Worm (Caenorhabditis elegans) whole organism, young adult: ENCODE results near the gene gst-39.
A peak's percentile ranks its signal among the peaks of the same experiment; 100 is the strongest.

ENCODE experiments used
- D2030.7 ChIP-seq: fragments of 200-800 bp; sonication (Bioruptor generic); IDR thresholded peaks from 2 replicates; pipeline ENCODE4 v1.3.6; 2022; ENCODE audit warnings: missing genetic modification reagents, missing genetic modification characterization, missing compliant biosample characterization
- F10E7.11 ChIP-seq: sonication (generic microtip); optimal IDR thresholded peaks from 2 replicates; lab custom pipeline; 2017; ENCODE audit warnings: mild to moderate bottlenecking, missing genetic modification characterization, moderate library complexity, missing compliant biosample characterization
- F49E8.2 ChIP-seq: sonication (generic microtip); optimal IDR thresholded peaks from 3 replicates; lab custom pipeline; 2017; ENCODE audit warnings: missing genetic modification characterization, mild to moderate bottlenecking, missing compliant biosample characterization, antibody characterized with exemption, moderate library complexity; ENCODE audit not compliant: insufficient read depth
- K11D2.4 ChIP-seq: fragments of 200-800 bp; sonication (Bioruptor generic); IDR thresholded peaks from 2 replicates; pipeline ENCODE4 v1.3.6; 2022; ENCODE audit warnings: missing genetic modification reagents, missing genetic modification characterization, missing compliant biosample characterization
- K12H6.12 ChIP-seq: fragments of 200-800 bp; sonication (Bioruptor generic); optimal IDR thresholded peaks from 2 replicates; lab custom pipeline; 2018; ENCODE audit warnings: mild to moderate bottlenecking, missing genetic modification characterization, missing compliant biosample characterization
- Y53F4B.3 ChIP-seq: fragments of 200-800 bp; sonication (Bioruptor generic); IDR thresholded peaks from 2 replicates; pipeline ENCODE4 v1.3.6; 2022; ENCODE audit warnings: missing genetic modification reagents, missing genetic modification characterization, missing compliant biosample characterization
- Y67H2A.10 ChIP-seq: fragments of 200-800 bp; sonication (Bioruptor generic); conservative IDR thresholded peaks from 2 replicates; pipeline ENCODE4 v1.3.6; 2022; ENCODE audit warnings: missing genetic modification reagents, missing genetic modification characterization, missing compliant biosample characterization
- Y79H2A.3 ChIP-seq: fragments of 200-800 bp; sonication (Bioruptor generic); conservative IDR thresholded peaks from 2 replicates; pipeline ENCODE4 v1.3.6; 2022; ENCODE audit warnings: missing genetic modification reagents, missing genetic modification characterization, missing compliant biosample characterization
- Y95B8A.8 ChIP-seq: fragments of 200-800 bp; sonication (Bioruptor generic); IDR thresholded peaks from 2 replicates; pipeline ENCODE4 v1.3.6; 2022; ENCODE audit warnings: missing genetic modification reagents, missing genetic modification characterization, missing compliant biosample characterization
- ZK185.1 ChIP-seq: sonication (generic microtip); optimal IDR thresholded peaks from 2 replicates; lab custom pipeline; 2016; ENCODE audit warnings: mild to moderate bottlenecking, missing genetic modification characterization, missing compliant biosample characterization; ENCODE audit not compliant: poor library complexity, severe bottlenecking
- aptf-3 ChIP-seq: fragments of 200-800 bp; sonication (Bioruptor generic); IDR thresholded peaks from 2 replicates; pipeline ENCODE4 v1.3.6; 2022; ENCODE audit warnings: missing genetic modification characterization, missing compliant biosample characterization
- athp-1 ChIP-seq: sonication (generic microtip); optimal IDR thresholded peaks from 2 replicates; lab custom pipeline; 2017; ENCODE audit warnings: mild to moderate bottlenecking, missing genetic modification characterization, missing compliant biosample characterization
- attf-3 ChIP-seq: fragments of 200-800 bp; sonication (Bioruptor generic); conservative IDR thresholded peaks from 2 replicates; pipeline ENCODE4 v1.3.6; 2022; ENCODE audit warnings: missing genetic modification reagents, missing genetic modification characterization, missing compliant biosample characterization
- attf-5 ChIP-seq: fragments of 200-800 bp; sonication (Bioruptor generic); optimal IDR thresholded peaks from 2 replicates; lab custom pipeline; 2018; ENCODE audit warnings: mild to moderate bottlenecking, missing genetic modification characterization, missing compliant biosample characterization
- ccch-3 ChIP-seq: fragments of 200-800 bp; sonication (Bioruptor generic); optimal IDR thresholded peaks from 2 replicates; lab custom pipeline; 2018; ENCODE audit warnings: mild to moderate bottlenecking, missing genetic modification characterization, missing compliant biosample characterization
- cebp-1 ChIP-seq, 2 experiments: fragments of 200-800 bp in 1 of 2; sonication (Bioruptor generic) in 1 of 2; sonication (generic microtip) in 1 of 2; IDR thresholded peaks in 1 of 2; optimal IDR thresholded peaks in 1 of 2; 2 replicates each; pipeline versions ENCODE4 v1.3.6 to Lab custom; 2017 to 2022; ENCODE audit warnings: missing compliant biosample characterization in 2 of 2, missing genetic modification characterization in 2 of 2, mild to moderate bottlenecking in 1 of 2, missing genetic modification reagents in 1 of 2, moderate library complexity in 1 of 2
- ceh-58 ChIP-seq: fragments of 200-800 bp; sonication (Bioruptor generic); IDR thresholded peaks from 2 replicates; pipeline ENCODE4 v1.3.6; 2022; ENCODE audit warnings: missing genetic modification characterization, missing compliant biosample characterization
- ceh-79 ChIP-seq: sonication (generic microtip); optimal IDR thresholded peaks from 2 replicates; lab custom pipeline; 2017; ENCODE audit warnings: mild to moderate bottlenecking, missing genetic modification characterization, missing compliant biosample characterization
- egl-44 ChIP-seq: fragments of 200-800 bp; sonication (Bioruptor generic); IDR thresholded peaks from 2 replicates; pipeline ENCODE4 v1.3.6; 2022; ENCODE audit warnings: missing genetic modification reagents, missing genetic modification characterization, missing compliant biosample characterization
- ekl-4 ChIP-seq: fragments of 200-800 bp; sonication (Bioruptor generic); IDR thresholded peaks from 2 replicates; pipeline ENCODE4 v1.3.6; 2022; ENCODE audit warnings: missing genetic modification reagents, missing genetic modification characterization, missing compliant biosample characterization
- him-1 ChIP-seq: sonication (generic microtip); optimal IDR thresholded peaks from 2 replicates; lab custom pipeline; 2016; ENCODE audit warnings: missing genotype, missing genetic modification reagents, missing genetic modification characterization, missing compliant biosample characterization
- hlh-12 ChIP-seq: sonication (generic microtip); optimal IDR thresholded peaks from 2 replicates; lab custom pipeline; 2016; ENCODE audit warnings: missing genetic modification characterization, missing compliant biosample characterization
- hmg-1.2 ChIP-seq: fragments of 200-800 bp; sonication (Bioruptor generic); IDR thresholded peaks from 2 replicates; pipeline ENCODE4 v1.3.6; 2022; ENCODE audit warnings: missing genetic modification reagents, missing genetic modification characterization, missing compliant biosample characterization
- hrde-1 ChIP-seq: sonication (generic microtip); optimal IDR thresholded peaks from 2 replicates; lab custom pipeline; 2016; ENCODE audit warnings: missing genetic modification characterization, mild to moderate bottlenecking, missing compliant biosample characterization, moderate library complexity, missing genotype, missing genetic modification reagents, borderline replicate concordance
- lag-1 ChIP-seq: fragments of 200-800 bp; sonication (Bioruptor generic); IDR thresholded peaks from 2 replicates; pipeline ENCODE4 v1.3.6; 2022; ENCODE audit warnings: missing genetic modification reagents, missing genetic modification characterization, missing compliant biosample characterization
- let-607 ChIP-seq, 2 experiments: fragments of 200-800 bp in 1 of 2; sonication (Bioruptor generic) in 1 of 2; sonication (generic microtip) in 1 of 2; optimal IDR thresholded peaks; 2 replicates each; lab custom pipeline; 2016 to 2018; ENCODE audit warnings: mild to moderate bottlenecking in 2 of 2, missing compliant biosample characterization in 2 of 2, missing genetic modification characterization in 2 of 2, moderate library complexity in 2 of 2, missing genotype in 1 of 2
- lin-40 ChIP-seq: sonication (generic microtip); optimal IDR thresholded peaks from 2 replicates; lab custom pipeline; 2016; ENCODE audit warnings: missing genetic modification characterization, mild to moderate bottlenecking, missing compliant biosample characterization, missing genotype, missing genetic modification reagents
- lin-54 ChIP-seq: fragments of 200-800 bp; sonication (Bioruptor generic); optimal IDR thresholded peaks from 2 replicates; lab custom pipeline; 2018; ENCODE audit warnings: mild to moderate bottlenecking, missing genetic modification characterization, missing compliant biosample characterization
- lsl-1 ChIP-seq: fragments of 200-800 bp; sonication (Bioruptor generic); optimal IDR thresholded peaks from 2 replicates; lab custom pipeline; 2018; ENCODE audit warnings: mild to moderate bottlenecking, missing genetic modification characterization, moderate library complexity, missing compliant biosample characterization
- lsy-27 ChIP-seq: sonication (generic microtip); optimal IDR thresholded peaks from 2 replicates; lab custom pipeline; 2017; ENCODE audit warnings: missing genetic modification characterization, mild to moderate bottlenecking, missing compliant biosample characterization, antibody characterized with exemption, missing genotype, borderline replicate concordance; ENCODE audit not compliant: insufficient read depth
- mcd-1 ChIP-seq: fragments of 200-800 bp; sonication (Bioruptor generic); IDR thresholded peaks from 2 replicates; pipeline ENCODE4 v1.3.6; 2022; ENCODE audit warnings: missing genetic modification reagents, missing genetic modification characterization, missing compliant biosample characterization
- nfya-2 ChIP-seq: fragments of 200-800 bp; sonication (Bioruptor generic); IDR thresholded peaks from 2 replicates; pipeline ENCODE4 v1.3.6; 2022; ENCODE audit warnings: missing genetic modification reagents, missing genetic modification characterization, missing compliant biosample characterization
- nfyb-1 ChIP-seq: fragments of 200-800 bp; sonication (Bioruptor generic); IDR thresholded peaks from 2 replicates; pipeline ENCODE4 v1.3.6; 2022; ENCODE audit warnings: missing genetic modification reagents, missing genetic modification characterization, missing compliant biosample characterization
- nhr-80 ChIP-seq: sonication (generic microtip); optimal IDR thresholded peaks from 2 replicates; lab custom pipeline; 2016; ENCODE audit warnings: missing genetic modification characterization, missing compliant biosample characterization
- nhr-90 ChIP-seq: sonication (generic microtip); optimal IDR thresholded peaks from 2 replicates; lab custom pipeline; 2016; ENCODE audit warnings: missing genotype, mild to moderate bottlenecking, missing genetic modification characterization, missing compliant biosample characterization
- pha-4 ChIP-seq: fragments of 150-350 bp; sonication (generic microtip); optimal IDR thresholded peaks from 2 replicates; lab custom pipeline; 2014; ENCODE audit warnings: missing biosample characterization, missing genetic modification reagents, missing genetic modification characterization
- somi-1 ChIP-seq: fragments of 200-800 bp; sonication (Bioruptor generic); optimal IDR thresholded peaks from 2 replicates; lab custom pipeline; 2018; ENCODE audit warnings: mild to moderate bottlenecking, missing genetic modification characterization, missing compliant biosample characterization
- tlf-1 ChIP-seq: fragments of 200-800 bp; sonication (Bioruptor generic); optimal IDR thresholded peaks from 2 replicates; lab custom pipeline; 2018; ENCODE audit warnings: mild to moderate bottlenecking, missing genetic modification characterization, missing compliant biosample characterization
- unc-62 ChIP-seq: fragments of 150-350 bp; optimal IDR thresholded peaks from 2 replicates; lab custom pipeline; 2014; ENCODE audit warnings: missing biosample characterization, missing genetic modification reagents, missing genetic modification characterization
- ztf-25 ChIP-seq: fragments of 200-800 bp; sonication (Bioruptor generic); IDR thresholded peaks from 2 replicates; pipeline ENCODE4 v1.3.6; 2022; ENCODE audit warnings: missing genetic modification reagents, missing genetic modification characterization, missing compliant biosample characterization
- ztf-26 ChIP-seq: sonication (generic microtip); optimal IDR thresholded peaks from 2 replicates; lab custom pipeline; 2017; ENCODE audit warnings: missing genetic modification characterization, missing compliant biosample characterization
- ztf-3 ChIP-seq: fragments of 200-800 bp; sonication (Bioruptor generic); optimal IDR thresholded peaks from 2 replicates; lab custom pipeline; 2018; ENCODE audit warnings: mild to moderate bottlenecking, missing genetic modification characterization, missing compliant biosample characterization

Gene gst-39

DNA sequence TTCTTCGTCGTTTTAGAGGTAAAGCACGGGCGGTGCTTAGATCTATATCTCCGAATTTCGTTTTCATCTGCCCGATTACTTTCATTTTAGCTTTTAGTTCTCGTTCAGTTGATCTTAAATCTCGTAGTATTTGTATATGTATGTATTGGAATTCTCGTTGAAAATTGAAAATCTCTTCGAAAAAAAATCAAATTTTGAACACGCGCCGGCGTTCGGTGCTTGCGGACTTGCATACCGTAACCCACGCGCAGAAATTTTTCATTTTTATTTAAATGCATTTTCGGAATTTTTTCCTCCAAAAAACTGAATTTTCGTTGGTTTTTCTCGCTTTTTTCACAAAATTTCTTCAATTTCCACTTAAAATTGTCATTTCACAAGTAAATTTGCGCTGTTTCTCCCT, 36.4 kb upstream of the gst-39 start (continued):
- TF ChIP-seq athp-1 (tag; lab: Kevin White, UChicago) (no peak), nhr-90 (tag; lab: Kevin White, UChicago) (no peak), pha-4 (tag; lab: Kevin White, UChicago) (no peak), ceh-58 (no peak), lag-1 (no peak), attf-3 (GFP tag; lab: Robert Waterston, UW) (no peak), lin-54 (peak; percentile 79), hmg-1.2 (GFP tag; lab: Robert Waterston, UW) (0 out of 2 replicates have a peak, but pooled peaks have one; percentile 16), ekl-4 (no peak), unc-62 (GFP tag; lab: Kevin White, UChicago) (no peak), lsl-1 (GFP tag; lab: Kevin White, UChicago) (peak; percentile 74), lsy-27 (tag; lab: Kevin White, UChicago) (no peak), D2030.7 (GFP tag; lab: Robert Waterston, UW) (peak; percentile 52; the same call in 1 of the 2 replicates), somi-1 (GFP tag; lab: Kevin White, UChicago) (no peak), Y95B8A.8 (GFP tag; lab: Robert Waterston, UW) (no peak), let-607 (tag; optimal IDR thresholded peaks at IDR 0.05; lab: Kevin White, UChicago) (no peak), nfya-2 (no peak)

ce11 chrII:15207562-15207961, 35.8 kb upstream of the gst-39 start:
- TF ChIP-seq ztf-25 (GFP tag; lab: Robert Waterston, UW) (0 out of 2 replicates have a peak, but pooled peaks have one; percentile 5), nhr-80 (tag; lab: Kevin White, UChicago) (peak; percentile 65), lag-1 (no peak)

DNA sequence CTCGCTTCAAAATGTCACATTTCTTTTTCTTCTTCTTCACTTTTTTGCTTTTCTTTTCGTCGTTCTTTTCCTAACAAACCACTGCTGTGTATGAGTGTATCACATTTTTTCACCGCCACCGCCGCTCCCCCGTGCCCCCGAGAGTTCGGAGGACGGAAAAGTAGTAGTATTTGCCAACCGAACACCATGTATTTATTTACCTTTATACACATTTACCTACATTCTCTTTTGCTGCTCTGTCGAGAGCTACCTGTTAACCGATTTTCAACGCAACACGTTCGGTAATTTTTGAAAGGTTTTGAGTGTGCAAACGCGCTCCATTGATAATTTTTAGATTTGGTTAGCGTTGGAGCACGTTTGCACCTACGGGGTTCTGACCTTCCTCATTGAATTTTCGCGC, 34.5 kb upstream of the gst-39 start:
- 0 out of 2 replicates have a peak, but pooled peaks have one; percentile 39 for TF ChIP-seq nfyb-1 (GFP tag; lab: Robert Waterston, UW)
- no peak for TF ChIP-seq tlf-1
- peak; percentile 50 for TF ChIP-seq mcd-1 (GFP tag; lab: Robert Waterston, UW)

DNA sequence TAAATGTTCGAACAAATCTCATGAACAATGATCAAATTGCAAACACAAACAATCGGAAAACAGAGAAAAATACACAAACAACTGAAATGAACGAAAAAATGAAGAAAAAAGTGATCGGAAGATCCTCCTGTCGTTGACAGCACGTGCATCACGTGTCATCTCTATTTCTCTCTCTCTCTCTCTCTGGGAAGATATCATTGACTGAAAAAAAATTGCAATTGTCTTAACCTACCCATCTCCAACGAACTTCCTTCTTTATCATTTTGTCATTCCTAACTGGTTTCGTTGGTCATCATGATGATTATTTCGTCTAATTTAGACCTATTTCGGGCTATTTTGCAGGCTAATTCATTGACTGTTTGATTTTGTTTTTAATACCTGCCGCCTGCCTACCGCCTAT, 33.6 kb upstream of the gst-39 start:
- TF ChIP-seq F49E8.2 (no peak), somi-1 (GFP tag; lab: Kevin White, UChicago) (peak; percentile 82), lag-1 (no peak), attf-5 (GFP tag; lab: Kevin White, UChicago) (peak; percentile 36), ztf-3 (GFP tag; lab: Kevin White, UChicago) (no peak), ceh-79 (no peak), egl-44 (GFP tag; lab: Robert Waterston, UW) (no peak), him-1 (tag; lab: Kevin White, UChicago) (no peak), hlh-12 (tag; lab: Kevin White, UChicago) (no peak), K11D2.4 (GFP tag; lab: Robert Waterston, UW) (no peak), Y53F4B.3 (GFP tag; lab: Robert Waterston, UW) (no peak), ceh-58 (no peak), lin-54 (no peak), Y95B8A.8 (GFP tag; lab: Robert Waterston, UW) (no peak), lin-40 (tag; lab: Kevin White, UChicago) (peak; percentile 78), aptf-3 (GFP tag; lab: Robert Waterston, UW) (no peak), ccch-3 (GFP tag; lab: Kevin White, UChicago) (no peak), cebp-1 (GFP tag; IDR thresholded peaks at IDR 0.05; lab: Robert Waterston, UW) (no peak), cebp-1 (tag; optimal IDR thresholded peaks at IDR 0.05; lab: Kevin White, UChicago) (peak; percentile 18), ZK185.1 (peak; percentile 28), F10E7.11 (tag; lab: Kevin White, UChicago) (no peak), Y67H2A.10 (GFP tag; lab: Robert Waterston, UW) (no peak), nhr-90 (tag; lab: Kevin White, UChicago) (no peak), K12H6.12 (tag; lab: Kevin White, UChicago) (no peak), Y79H2A.3 (GFP tag; lab: Robert Waterston, UW) (no peak), ztf-26 (tag; lab: Kevin White, UChicago) (peak; percentile 79), tlf-1 (no peak), hrde-1 (tag; lab: Kevin White, UChicago) (no peak)
